Worm (Caenorhabditis elegans): ENCODE results near the gene Y66A7A.9.

Gene Y66A7A.9

ce11 chrIII:11657185-11657817 is 45.0 kb upstream of the Y66A7A.9 start, which contains the start of gene crh-1 (continued):
- TF ChIP-seq Y5F2A.4 (GFP tag; optimal IDR thresholded peaks at IDR 0.05) (no peak), nhr-76 (tag; optimal IDR thresholded peaks at IDR 0.05) (no peak), zip-2 (tag; optimal IDR thresholded peaks at IDR 0.05) (no peak), rbr-2 (tag; optimal IDR thresholded peaks at IDR 0.05) (peak; percentile 61), F49E8.2 (tag; optimal IDR thresholded peaks at IDR 0.05; ENCODE audit: borderline replicate concordance) (no peak), mxl-3 (GFP tag; optimal IDR thresholded peaks at IDR 0.05) (peak; percentile 33), mxl-2 (GFP tag; conservative IDR thresholded peaks at IDR 0.05) (no peak), unc-39 (tag; optimal IDR thresholded peaks at IDR 0.05) (no peak), nhr-25 (tag; optimal IDR thresholded peaks at IDR 0.05; ENCODE audit: borderline replicate concordance, insufficient read depth) (no peak), gei-8 (GFP tag; optimal IDR thresholded peaks at IDR 0.05) (no peak), mes-2 (tag; optimal IDR thresholded peaks at IDR 0.05; ENCODE audit: poor library complexity, severe bottlenecking) (peak; percentile 79), hlh-30 (tag; optimal IDR thresholded peaks at IDR 0.05; ENCODE audit: insufficient read depth) (peak; percentile 98), spr-3 (GFP tag; optimal IDR thresholded peaks at IDR 0.05) (no peak), F44E2.7 (GFP tag; IDR thresholded peaks at IDR 0.05) (no peak), lin-15B (tag; optimal IDR thresholded peaks at IDR 0.05) (no peak), daf-19 (GFP tag; conservative IDR thresholded peaks at IDR 0.05) (no peak), lsy-2 (tag; optimal IDR thresholded peaks at IDR 0.05) (peak in 1 of 2 experiments; percentile 85), egl-43 (GFP tag; IDR thresholded peaks at IDR 0.05) (no peak), nhr-28 (tag; optimal IDR thresholded peaks at IDR 0.05) (peak; percentile 60), Y75B8A.6 (GFP tag; IDR thresholded peaks at IDR 0.05) (no peak), T20F7.1 (GFP tag; optimal IDR thresholded peaks at IDR 0.05) (no peak), nhr-48 (tag; optimal IDR thresholded peaks at IDR 0.05) (no peak), aly-2 (tag; optimal IDR thresholded peaks at IDR 0.05) (no peak), Y105C5A.15 (GFP tag; IDR thresholded peaks at IDR 0.05) (no peak), nhr-11 (tag; optimal IDR thresholded peaks at IDR 0.05) (no peak), nhr-6 (tag; optimal IDR thresholded peaks at IDR 0.05) (no peak), dve-1 (tag; optimal IDR thresholded peaks at IDR 0.05; ENCODE audit: insufficient read depth) (peak; percentile 83), unc-130 (GFP tag; optimal IDR thresholded peaks at IDR 0.05) (no peak), attf-4 (tag; optimal IDR thresholded peaks at IDR 0.05) (no peak), ceh-32 (tag; optimal IDR thresholded peaks at IDR 0.05; ENCODE audit: poor library complexity) (no peak), pha-4 (GFP tag; IDR thresholded peaks at IDR 0.05) (0 out of 2 replicates have a peak, but pooled peaks have one; percentile 60), pha-4 (tag; optimal IDR thresholded peaks at IDR 0.05) (peak; percentile 57), vab-7 (GFP tag; IDR thresholded peaks at IDR 0.05) (no peak), nhr-42 (GFP tag; IDR thresholded peaks at IDR 0.05) (no peak), daf-12 (tag; optimal IDR thresholded peaks at IDR 0.05) (no peak), nhr-102 (tag; optimal IDR thresholded peaks at IDR 0.05) (peak; percentile 63), tra-1 (GFP tag; IDR thresholded peaks at IDR 0.05) (no peak), madf-9 (GFP tag; conservative IDR thresholded peaks at IDR 0.05) (no peak), unc-62 (GFP tag; optimal IDR thresholded peaks at IDR 0.05 in 1 of 2) (peak in 1 of 2 experiments; percentile 10), unc-62 (tag; optimal IDR thresholded peaks at IDR 0.05) (no peak), T26A8.4 (GFP tag; IDR thresholded peaks at IDR 0.05) (peak; percentile 52), dmd-9 (GFP tag; IDR thresholded peaks at IDR 0.05) (0 out of 2 replicates have a peak, but pooled peaks have one; percentile 58), ces-1 (GFP tag; optimal IDR thresholded peaks at IDR 0.05) (no peak), duxl-1 (tag; optimal IDR thresholded peaks at IDR 0.05; ENCODE audit: poor library complexity) (peak; percentile 45), F37D6.2 (tag; optimal IDR thresholded peaks at IDR 0.05) (no peak), dpl-1 (GFP tag; optimal IDR thresholded peaks at IDR 0.05) (peak; percentile 76), ama-1 (optimal IDR thresholded peaks at IDR 0.05) (no peak), snpc-1.2 (GFP tag; IDR thresholded peaks at IDR 0.05) (no peak), php-3 (GFP tag; IDR thresholded peaks at IDR 0.05) (peak; percentile 70), snpc-4 (tag; optimal IDR thresholded peaks at IDR 0.05) (no peak)
